Worm (Caenorhabditis elegans) whole organism, late embryonic: ENCODE measurements around the gene C30A5.16.

Experiments
- C08G9.2 ChIP-seq: sonication (generic microtip); optimal IDR thresholded peaks from 2 replicates; lab custom pipeline; 2016; ENCODE audit warnings: mild to moderate bottlenecking, missing genetic modification characterization, moderate library complexity, missing compliant biosample characterization
- C38D4.7 ChIP-seq: fragments of 200-800 bp; sonication (Bioruptor generic); optimal IDR thresholded peaks from 2 replicates; lab custom pipeline; 2018; ENCODE audit warnings: mild to moderate bottlenecking, missing genetic modification characterization, moderate library complexity, missing compliant biosample characterization
- F13H6.1 ChIP-seq: sonication (generic microtip); optimal IDR thresholded peaks from 2 replicates; lab custom pipeline; 2016; ENCODE audit warnings: missing genetic modification characterization, missing compliant biosample characterization
- K09A11.1 ChIP-seq: sonication (generic microtip); optimal IDR thresholded peaks from 2 replicates; lab custom pipeline; 2017; ENCODE audit warnings: antibody characterized with exemption, mild to moderate bottlenecking, missing genetic modification characterization, missing compliant biosample characterization; ENCODE audit not compliant: insufficient read depth
- T23F11.4 ChIP-seq: fragments of 200-800 bp; sonication (Bioruptor generic); optimal IDR thresholded peaks from 2 replicates; lab custom pipeline; 2018; ENCODE audit warnings: mild to moderate bottlenecking, missing genetic modification characterization, missing compliant biosample characterization
- Y22D7AL.16 ChIP-seq: sonication (generic microtip); optimal IDR thresholded peaks from 2 replicates; lab custom pipeline; 2016; ENCODE audit warnings: missing genetic modification characterization, missing compliant biosample characterization
- ahr-1 ChIP-seq: sonication (generic microtip); optimal IDR thresholded peaks from 2 replicates; lab custom pipeline; 2016; ENCODE audit warnings: missing genetic modification characterization, missing compliant biosample characterization
- ceh-2 ChIP-seq: sonication (generic microtip); optimal IDR thresholded peaks from 2 replicates; lab custom pipeline; 2016; ENCODE audit warnings: missing genotype, missing genetic modification characterization, missing compliant biosample characterization
- ceh-24 ChIP-seq: sonication (generic microtip); optimal IDR thresholded peaks from 2 replicates; lab custom pipeline; 2016; ENCODE audit warnings: mild to moderate bottlenecking, missing genetic modification characterization, missing compliant biosample characterization
- ceh-30 ChIP-seq: fragments of 150-350 bp; optimal IDR thresholded peaks from 2 replicates; lab custom pipeline; 2014; ENCODE audit warnings: missing biosample characterization, missing genetic modification characterization
- ceh-31 ChIP-seq: sonication (generic microtip); optimal IDR thresholded peaks from 2 replicates; lab custom pipeline; 2016; ENCODE audit warnings: missing genetic modification characterization, missing compliant biosample characterization
- che-1 ChIP-seq: sonication (generic microtip); optimal IDR thresholded peaks from 2 replicates; lab custom pipeline; 2016; ENCODE audit warnings: mild to moderate bottlenecking, missing genetic modification characterization, missing compliant biosample characterization
- elt-4 ChIP-seq: sonication (generic microtip); optimal IDR thresholded peaks from 2 replicates; lab custom pipeline; 2016; ENCODE audit warnings: missing genetic modification characterization, missing compliant biosample characterization
- ets-4 ChIP-seq: sonication (generic microtip); optimal IDR thresholded peaks from 2 replicates; lab custom pipeline; 2016; ENCODE audit warnings: missing genetic modification characterization, missing compliant biosample characterization
- fax-1 ChIP-seq: sonication (generic microtip); optimal IDR thresholded peaks from 2 replicates; lab custom pipeline; 2016; ENCODE audit warnings: missing genotype, missing genetic modification characterization, missing compliant biosample characterization
- fkh-10 ChIP-seq: fragments of 150-350 bp; optimal IDR thresholded peaks from 2 replicates; lab custom pipeline; 2014; ENCODE audit warnings: missing biosample characterization, missing genetic modification reagents, missing genetic modification characterization
- fkh-6 ChIP-seq: sonication (generic microtip); optimal IDR thresholded peaks from 2 replicates; lab custom pipeline; 2016; ENCODE audit warnings: missing genetic modification characterization, missing compliant biosample characterization
- hlh-15 ChIP-seq: sonication (generic microtip); optimal IDR thresholded peaks from 2 replicates; lab custom pipeline; 2016; ENCODE audit warnings: missing genetic modification characterization, missing compliant biosample characterization
- hlh-30 ChIP-seq: sonication (generic microtip); optimal IDR thresholded peaks from 2 replicates; lab custom pipeline; 2017; ENCODE audit warnings: antibody characterized with exemption, missing genetic modification characterization, missing compliant biosample characterization; ENCODE audit not compliant: insufficient read depth
- hlh-8 ChIP-seq: sonication (generic microtip); optimal IDR thresholded peaks from 2 replicates; lab custom pipeline; 2016; ENCODE audit warnings: missing genotype, missing genetic modification characterization, missing compliant biosample characterization
- lim-6 ChIP-seq: sonication (generic microtip); optimal IDR thresholded peaks from 2 replicates; lab custom pipeline; 2016; ENCODE audit warnings: missing genetic modification characterization, missing compliant biosample characterization
- madf-2 ChIP-seq: sonication (generic microtip); optimal IDR thresholded peaks from 2 replicates; lab custom pipeline; 2017; ENCODE audit warnings: missing genetic modification characterization, missing compliant biosample characterization
- mec-3 ChIP-seq: sonication (generic microtip); optimal IDR thresholded peaks from 2 replicates; lab custom pipeline; 2016; ENCODE audit warnings: borderline replicate concordance, missing genetic modification characterization, missing compliant biosample characterization
- nfya-1 ChIP-seq: sonication (generic microtip); optimal IDR thresholded peaks from 2 replicates; lab custom pipeline; 2017; ENCODE audit warnings: missing genetic modification characterization, mild to moderate bottlenecking, missing compliant biosample characterization, antibody characterized with exemption, moderate library complexity
- nhr-232 ChIP-seq: sonication (generic microtip); optimal IDR thresholded peaks from 2 replicates; lab custom pipeline; 2016; ENCODE audit warnings: missing genetic modification characterization, missing compliant biosample characterization
- pag-3 ChIP-seq: sonication (generic microtip); optimal IDR thresholded peaks from 2 replicates; lab custom pipeline; 2016; ENCODE audit warnings: missing compliant biosample characterization, missing genetic modification characterization, borderline replicate concordance
- pat-9 ChIP-seq: fragments of 200-800 bp; sonication (Bioruptor generic); optimal IDR thresholded peaks from 2 replicates; lab custom pipeline; 2018; ENCODE audit warnings: mild to moderate bottlenecking, missing genetic modification characterization, moderate library complexity, missing compliant biosample characterization
- pax-1 ChIP-seq: fragments of 150-350 bp; optimal IDR thresholded peaks from 2 replicates; lab custom pipeline; 2014; ENCODE audit warnings: missing biosample characterization, missing genetic modification characterization
- pha-2 ChIP-seq: sonication (generic microtip); optimal IDR thresholded peaks from 2 replicates; lab custom pipeline; 2017; ENCODE audit warnings: mild to moderate bottlenecking, missing genetic modification characterization, missing compliant biosample characterization
- pqm-1 ChIP-seq: sonication (generic microtip); optimal IDR thresholded peaks from 2 replicates; lab custom pipeline; 2016; ENCODE audit warnings: missing genetic modification characterization, missing compliant biosample characterization
- rnt-1 ChIP-seq: sonication (generic microtip); optimal IDR thresholded peaks from 2 replicates; lab custom pipeline; 2016; ENCODE audit warnings: missing genetic modification characterization, missing compliant biosample characterization
- sox-2 ChIP-seq: fragments of 200-800 bp; sonication (Bioruptor generic); IDR thresholded peaks from 2 replicates; pipeline ENCODE4 v1.3.6; 2022; ENCODE audit warnings: missing genetic modification reagents, missing genetic modification characterization, missing compliant biosample characterization
- sox-4 ChIP-seq: sonication (generic microtip); optimal IDR thresholded peaks from 2 replicates; lab custom pipeline; 2017; ENCODE audit warnings: mild to moderate bottlenecking, missing genetic modification characterization, inconsistent platforms, missing compliant biosample characterization
- syd-9 ChIP-seq: sonication (generic microtip); optimal IDR thresholded peaks from 2 replicates; lab custom pipeline; 2016; ENCODE audit warnings: mild to moderate bottlenecking, missing genetic modification characterization, moderate library complexity, missing compliant biosample characterization
- tbx-7 ChIP-seq: sonication (generic microtip); optimal IDR thresholded peaks from 2 replicates; lab custom pipeline; 2016; ENCODE audit warnings: missing genotype, missing genetic modification characterization, missing compliant biosample characterization
- unc-42 ChIP-seq: sonication (generic microtip); optimal IDR thresholded peaks from 2 replicates; lab custom pipeline; 2016; ENCODE audit warnings: missing genotype, missing genetic modification characterization, missing compliant biosample characterization
- zip-5 ChIP-seq: sonication (generic microtip); optimal IDR thresholded peaks from 2 replicates; lab custom pipeline; 2016; ENCODE audit warnings: missing genetic modification characterization, missing compliant biosample characterization

C30A5.16 gene

DNA sequence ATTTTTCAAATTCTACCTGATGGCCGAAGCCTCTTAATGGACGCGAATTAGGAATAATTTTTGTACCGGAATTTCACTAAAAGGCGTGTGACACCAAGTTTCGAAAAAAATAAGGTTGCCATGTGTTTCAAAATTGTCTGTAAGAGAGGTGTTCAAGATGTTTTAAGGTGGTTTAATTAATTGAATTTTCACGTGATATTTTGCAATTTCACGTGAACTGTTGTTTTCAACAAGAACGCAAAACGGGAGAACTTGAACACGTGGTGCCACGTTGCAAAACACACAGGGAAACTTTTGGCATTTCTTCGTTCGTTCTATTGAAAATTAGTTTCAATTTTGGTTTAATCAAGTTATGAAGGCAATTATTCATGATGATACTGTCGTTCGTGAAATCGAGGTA, 36.4 kb upstream of the C30A5.16 start, which contains the start of gene spc-2:
Gene spc-2 (plus strand): TSS at position 301 of the 400 bp plus-strand sequence.
- TF ChIP-seq fkh-6 (no peak), T23F11.4 (GFP tag; lab: Kevin White, UChicago) (no peak), C38D4.7 (GFP tag; lab: Kevin White, UChicago) (no peak), hlh-15 (tag; lab: Kevin White, UChicago) (no peak), fkh-10 (GFP tag; lab: Kevin White, UChicago) (no peak), ceh-2 (tag; lab: Kevin White, UChicago) (no peak), ceh-24 (tag; lab: Kevin White, UChicago) (no peak), pax-1 (tag; lab: Kevin White, UChicago) (no peak), zip-5 (tag; lab: Kevin White, UChicago) (no peak), pat-9 (tag; lab: Kevin White, UChicago) (no peak), fax-1 (tag; lab: Kevin White, UChicago) (no peak), ceh-31 (tag; lab: Kevin White, UChicago) (no peak)

DNA sequence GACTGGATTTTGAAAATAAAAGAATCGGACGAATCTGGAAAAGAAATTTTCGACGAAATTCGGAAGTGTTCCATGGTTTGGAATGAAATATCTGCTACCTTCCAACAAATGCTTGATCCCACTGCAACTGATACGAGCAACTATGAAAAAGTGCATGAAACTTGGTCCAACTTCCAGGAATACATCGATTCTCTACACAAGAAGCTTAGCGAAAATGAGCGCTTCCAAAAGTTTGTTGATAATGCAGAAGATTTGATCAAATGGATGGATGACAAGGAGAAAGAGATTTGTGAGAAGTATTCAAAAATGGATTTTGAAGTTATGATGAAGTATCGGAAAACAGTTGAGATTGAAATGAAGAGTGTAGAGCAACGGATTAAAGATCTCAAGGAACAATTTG, 35.4 kb upstream of the C30A5.16 start:
- TF ChIP-seq C08G9.2 (tag; lab: Kevin White, UChicago) (no peak), pha-2 (tag; lab: Kevin White, UChicago) (no peak), ahr-1 (no peak), elt-4 (tag; lab: Kevin White, UChicago) (no peak), sox-4 (tag; lab: Kevin White, UChicago) (no peak), Y22D7AL.16 (tag; lab: Kevin White, UChicago) (no peak), che-1 (no peak), ets-4 (tag; lab: Kevin White, UChicago) (no peak), lim-6 (tag; lab: Kevin White, UChicago) (no peak), rnt-1 (tag; lab: Kevin White, UChicago) (no peak), hlh-30 (no peak), syd-9 (tag; lab: Kevin White, UChicago) (no peak), zip-5 (tag; lab: Kevin White, UChicago) (no peak)

ce11 chrIII:8185130-8185529, 32.9 kb upstream of the C30A5.16 start:
- TF ChIP-seq mec-3 (no peak), unc-42 (tag; lab: Kevin White, UChicago) (no peak), nfya-1 (tag; lab: Kevin White, UChicago) (no peak), tbx-7 (tag; lab: Kevin White, UChicago) (no peak), hlh-15 (tag; lab: Kevin White, UChicago) (no peak), nhr-232 (no peak), lim-6 (tag; lab: Kevin White, UChicago) (no peak)

DNA sequence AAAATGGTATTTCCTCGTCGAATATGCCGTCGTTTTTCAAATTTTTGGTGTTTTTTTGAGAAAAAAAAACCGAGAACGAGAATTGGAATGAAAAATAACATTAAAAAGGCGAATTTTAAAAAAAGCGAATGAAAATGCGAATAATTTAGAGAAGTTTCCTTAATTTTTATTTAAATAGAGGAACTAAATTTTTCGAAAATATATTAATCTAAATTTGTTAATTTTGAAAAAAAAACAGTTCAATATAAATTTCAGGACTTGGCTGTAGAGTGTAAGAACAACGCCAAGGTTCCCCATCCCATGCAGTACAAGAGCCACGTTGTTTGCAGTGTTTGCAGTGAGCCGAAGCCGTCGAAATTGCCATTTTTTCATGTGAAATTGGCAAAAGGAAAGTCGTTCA, 27.5 kb upstream of the C30A5.16 start, which contains the start of gene C50C3.19:
Gene C50C3.19 (plus strand): TSS at position 301 of the 400 bp plus-strand sequence.
- TF ChIP-seq fkh-10 (GFP tag; lab: Kevin White, UChicago) (no peak), pha-2 (tag; lab: Kevin White, UChicago) (no peak), pqm-1 (tag; lab: Kevin White, UChicago) (no peak), lim-6 (tag; lab: Kevin White, UChicago) (no peak), pag-3 (no peak), madf-2 (tag; lab: Kevin White, UChicago) (no peak), K09A11.1 (tag; lab: Kevin White, UChicago) (no peak), fkh-6 (no peak), F13H6.1 (tag; lab: Kevin White, UChicago) (no peak), hlh-8 (tag; lab: Kevin White, UChicago) (no peak), elt-4 (tag; lab: Kevin White, UChicago) (no peak), T23F11.4 (GFP tag; lab: Kevin White, UChicago) (no peak), ceh-30 (tag; lab: Kevin White, UChicago) (no peak), ahr-1 (no peak), hlh-15 (tag; lab: Kevin White, UChicago) (no peak), sox-2 (GFP tag; lab: Robert Waterston, UW) (no peak)
